Worm (Caenorhabditis elegans) whole organism, L3 larva: Measurements from ENCODE around the gene W10G6.6.

Experiments
- R02D3.7 ChIP-seq: fragments of 150-350 bp; optimal IDR thresholded peaks from 2 replicates; lab custom pipeline; 2014; ENCODE audit warnings: missing biosample characterization, missing genetic modification characterization
- ZK546.5 ChIP-seq: sonication (generic microtip); optimal IDR thresholded peaks from 2 replicates; lab custom pipeline; 2017; ENCODE audit warnings: missing biosample characterization, missing genetic modification characterization
- aly-2 ChIP-seq: fragments of 150-350 bp; optimal IDR thresholded peaks from 2 replicates; lab custom pipeline; 2014; ENCODE audit warnings: missing biosample characterization, missing genetic modification characterization
- ama-1 ChIP-seq: fragments of 150-350 bp; optimal IDR thresholded peaks from 2 replicates; lab custom pipeline; 2018
- ceh-82 ChIP-seq: fragments of 150-350 bp; optimal IDR thresholded peaks from 2 replicates; lab custom pipeline; 2014; ENCODE audit warnings: missing biosample characterization, missing genetic modification characterization
- daf-12 ChIP-seq: fragments of 150-350 bp; optimal IDR thresholded peaks from 2 replicates; lab custom pipeline; 2014; ENCODE audit warnings: missing biosample characterization, missing genetic modification reagents, missing genetic modification characterization
- egl-27 ChIP-seq: sonication (generic microtip); optimal IDR thresholded peaks from 4 replicates; lab custom pipeline; 2017; ENCODE audit warnings: missing biosample characterization, missing genetic modification reagents, missing genetic modification characterization
- egl-5 ChIP-seq: fragments of 150-350 bp; optimal IDR thresholded peaks from 2 replicates; lab custom pipeline; 2017; ENCODE audit warnings: missing biosample characterization, missing genetic modification reagents, missing genetic modification characterization, inconsistent platforms
- elt-1 ChIP-seq: fragments of 150-350 bp; optimal IDR thresholded peaks from 2 replicates; lab custom pipeline; 2014; ENCODE audit warnings: missing biosample characterization, missing genetic modification characterization
- elt-2 ChIP-seq: sonication (generic microtip); optimal IDR thresholded peaks from 2 replicates; lab custom pipeline; 2016; ENCODE audit warnings: missing genetic modification reagents, mild to moderate bottlenecking, missing genetic modification characterization, missing compliant biosample characterization
- elt-3 ChIP-seq, 3 experiments: fragments of 150-350 bp in 1 of 3; sonication (generic microtip) in 2 of 3; optimal IDR thresholded peaks; 2 replicates in 2 of 3; 4 replicates in 1 of 3; lab custom pipeline; 2014 to 2017; ENCODE audit warnings: missing biosample characterization in 3 of 3, missing genetic modification characterization in 3 of 3
- eor-1 ChIP-seq, 2 experiments: fragments of 150-350 bp; optimal IDR thresholded peaks; 2 replicates each; lab custom pipeline; 2014 to 2018; ENCODE audit warnings: missing biosample characterization in 2 of 2, missing genetic modification characterization in 2 of 2
- fos-1 ChIP-seq: fragments of 150-350 bp; optimal IDR thresholded peaks from 2 replicates; lab custom pipeline; 2014; ENCODE audit warnings: missing biosample characterization, missing genetic modification characterization
- hmg-11 ChIP-seq: sonication (generic microtip); optimal IDR thresholded peaks from 2 replicates; lab custom pipeline; 2016; ENCODE audit warnings: missing genetic modification characterization, missing compliant biosample characterization
- jun-1 ChIP-seq: fragments of 150-350 bp; optimal IDR thresholded peaks from 2 replicates; lab custom pipeline; 2014; ENCODE audit warnings: missing biosample characterization, missing genetic modification reagents, missing genetic modification characterization
- lin-15B ChIP-seq: fragments of 150-350 bp; optimal IDR thresholded peaks from 2 replicates; lab custom pipeline; 2014; ENCODE audit warnings: missing biosample characterization, missing genetic modification characterization
- lin-39 ChIP-seq: fragments of 150-350 bp; optimal IDR thresholded peaks from 2 replicates; lab custom pipeline; 2018; ENCODE audit warnings: missing biosample characterization, missing genetic modification reagents, missing genetic modification characterization
- lsy-12 ChIP-seq: sonication (generic microtip); optimal IDR thresholded peaks from 2 replicates; lab custom pipeline; 2016; ENCODE audit warnings: mild to moderate bottlenecking, missing genetic modification characterization, missing compliant biosample characterization
- mdl-1 ChIP-seq: fragments of 150-350 bp; optimal IDR thresholded peaks from 2 replicates; lab custom pipeline; 2014; ENCODE audit warnings: missing biosample characterization, missing genetic modification characterization
- mml-1 ChIP-seq: fragments of 150-350 bp; sonication (generic microtip); optimal IDR thresholded peaks from 3 replicates; lab custom pipeline; 2014; ENCODE audit warnings: missing biosample characterization, missing genetic modification characterization
- nfya-1 ChIP-seq: sonication (generic microtip); optimal IDR thresholded peaks from 2 replicates; lab custom pipeline; 2017; ENCODE audit warnings: missing genetic modification characterization, mild to moderate bottlenecking, missing compliant biosample characterization, antibody characterized with exemption, moderate library complexity; ENCODE audit not compliant: insufficient read depth
- nhr-12 ChIP-seq: fragments of 150-350 bp; optimal IDR thresholded peaks from 2 replicates; lab custom pipeline; 2014; ENCODE audit warnings: missing biosample characterization, missing genetic modification characterization
- nhr-23 ChIP-seq: fragments of 150-350 bp; optimal IDR thresholded peaks from 2 replicates; lab custom pipeline; 2014; ENCODE audit warnings: missing biosample characterization, missing genetic modification reagents, missing genetic modification characterization
- nhr-237 ChIP-seq: fragments of 150-350 bp; optimal IDR thresholded peaks from 2 replicates; lab custom pipeline; 2014; ENCODE audit warnings: missing biosample characterization, missing genetic modification characterization
- nhr-25 ChIP-seq: sonication (generic microtip); optimal IDR thresholded peaks from 2 replicates; lab custom pipeline; 2017; ENCODE audit warnings: missing biosample characterization, missing genetic modification characterization
- nhr-28 ChIP-seq: fragments of 150-350 bp; optimal IDR thresholded peaks from 2 replicates; lab custom pipeline; 2014; ENCODE audit warnings: missing biosample characterization, missing genetic modification characterization
- nhr-43 ChIP-seq: sonication (generic microtip); optimal IDR thresholded peaks from 2 replicates; lab custom pipeline; 2016; ENCODE audit warnings: mild to moderate bottlenecking, missing genetic modification characterization, missing compliant biosample characterization; ENCODE audit not compliant: poor library complexity, severe bottlenecking
- nhr-67 ChIP-seq: fragments of 150-350 bp; optimal IDR thresholded peaks from 2 replicates; lab custom pipeline; 2014; ENCODE audit warnings: missing biosample characterization, missing genetic modification characterization
- nhr-76 ChIP-seq: fragments of 150-350 bp; sonication (generic microtip); optimal IDR thresholded peaks from 5 replicates; lab custom pipeline; 2014; ENCODE audit warnings: missing biosample characterization, missing genetic modification characterization
- nhr-77 ChIP-seq: fragments of 150-350 bp; optimal IDR thresholded peaks from 2 replicates; lab custom pipeline; 2014; ENCODE audit warnings: missing biosample characterization, missing genetic modification characterization
- pha-4 ChIP-seq: fragments of 150-350 bp; optimal IDR thresholded peaks from 2 replicates; lab custom pipeline; 2014; ENCODE audit warnings: missing biosample characterization, missing genetic modification reagents, missing genetic modification characterization
- sea-2 ChIP-seq: fragments of 150-350 bp; sonication (generic microtip); optimal IDR thresholded peaks from 4 replicates; lab custom pipeline; 2014; ENCODE audit warnings: missing biosample characterization, missing genetic modification reagents, missing genetic modification characterization
- snpc-4 ChIP-seq: fragments of 150-350 bp; optimal IDR thresholded peaks from 2 replicates; lab custom pipeline; 2014; ENCODE audit warnings: missing biosample characterization, missing genetic modification characterization
- unc-39 ChIP-seq: sonication (generic microtip); optimal IDR thresholded peaks from 4 replicates; lab custom pipeline; 2017; ENCODE audit warnings: missing biosample characterization, missing genetic modification characterization
- unc-62 ChIP-seq: fragments of 150-350 bp; sonication (generic microtip); optimal IDR thresholded peaks from 4 replicates; lab custom pipeline; 2014; ENCODE audit warnings: missing biosample characterization, missing genetic modification reagents, missing genetic modification characterization
- zag-1 ChIP-seq: fragments of 150-350 bp; optimal IDR thresholded peaks from 2 replicates; lab custom pipeline; 2014; ENCODE audit warnings: missing biosample characterization, missing genetic modification characterization
- ztf-11 ChIP-seq: fragments of 150-350 bp; optimal IDR thresholded peaks from 2 replicates; lab custom pipeline; 2014; ENCODE audit warnings: missing biosample characterization, missing genetic modification characterization

W10G6.6 gene

DNA sequence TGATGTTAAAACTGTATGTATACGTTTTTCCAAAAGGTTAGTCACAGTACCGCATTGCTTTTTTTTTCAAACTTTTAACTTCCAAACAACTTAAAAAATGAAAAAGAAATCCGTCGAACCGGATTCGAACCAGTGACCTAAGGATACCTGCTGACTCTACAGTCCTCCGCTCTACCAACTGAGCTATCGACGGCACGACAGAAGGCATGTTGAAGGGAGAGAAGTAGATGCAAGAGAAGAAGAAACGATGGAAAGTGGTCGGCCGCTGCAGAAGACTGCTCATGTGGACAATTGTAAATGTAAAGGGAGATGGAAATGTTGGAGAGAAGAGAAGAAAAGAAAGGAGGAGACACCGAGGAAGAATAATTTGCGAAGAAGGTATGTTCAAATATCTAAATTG lies 40.9 kb downstream of the W10G6.6 start (continued):
- TF ChIP-seq snpc-4 (tag; lab: Kevin White, UChicago) (peak; percentile 87), nhr-25 (tag; lab: Kevin White, UChicago) (peak; percentile 66), egl-5 (tag; lab: Kevin White, UChicago) (peak; percentile 58), ceh-82 (tag; lab: Kevin White, UChicago) (peak; percentile 89), nhr-12 (tag; lab: Kevin White, UChicago) (no peak), nhr-237 (tag; lab: Kevin White, UChicago) (no peak), hmg-11 (tag; lab: Kevin White, UChicago) (peak; percentile 93), elt-2 (tag; lab: Kevin White, UChicago) (peak; percentile 48), elt-1 (peak; percentile 34), ama-1 (lab: Kevin White, UChicago) (no peak), pha-4 (tag; lab: Kevin White, UChicago) (peak; percentile 67), eor-1 (tag; optimal IDR thresholded peaks at IDR 0.05; lab: Kevin White, UChicago) (peak in 1 of 2 experiments; percentile 49), unc-62 (GFP tag; lab: Kevin White, UChicago) (peak; percentile 4), ztf-11 (tag; lab: Kevin White, UChicago) (peak; percentile 17), lin-39 (tag; lab: Kevin White, UChicago) (peak; percentile 65), aly-2 (tag; lab: Kevin White, UChicago) (no peak), nhr-67 (tag; lab: Kevin White, UChicago) (peak; percentile 56), egl-27 (tag; lab: Kevin White, UChicago) (no peak)

DNA sequence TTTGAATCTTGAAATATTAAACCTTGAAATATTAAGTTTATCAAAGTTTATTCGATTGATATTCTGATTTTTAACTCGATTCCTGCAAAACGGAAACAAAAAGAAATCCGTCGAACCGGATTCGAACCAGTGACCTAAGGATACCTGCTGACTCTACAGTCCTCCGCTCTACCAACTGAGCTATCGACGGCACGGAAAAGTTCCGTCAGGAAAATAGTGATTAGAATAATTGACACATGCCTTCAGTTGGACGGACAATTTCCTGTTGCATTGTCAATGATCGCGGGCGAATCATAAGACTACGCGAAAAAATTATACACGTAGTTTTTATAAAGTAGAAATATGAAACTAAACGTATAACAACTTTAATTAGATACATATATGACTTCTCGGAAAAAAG lies 41.5 kb downstream of the W10G6.6 start:
- no peak for TF ChIP-seq elt-3 (tag; optimal IDR thresholded peaks at IDR 0.05; lab: Kevin White, UChicago)
- no peak for TF ChIP-seq jun-1 (tag; lab: Kevin White, UChicago)
- no peak for TF ChIP-seq nhr-28
- no peak for TF ChIP-seq snpc-4 (tag; lab: Kevin White, UChicago)
- TF ChIP-seq lsy-12 (tag; lab: Kevin White, UChicago): no peak
- no peak for TF ChIP-seq nhr-76 (tag; lab: Kevin White, UChicago)
- TF ChIP-seq mdl-1 (tag; lab: Kevin White, UChicago): no peak
- no peak for TF ChIP-seq egl-27 (tag; lab: Kevin White, UChicago)
- TF ChIP-seq nhr-23 (tag; lab: Kevin White, UChicago): no peak
- TF ChIP-seq sea-2 (GFP tag; lab: Kevin White, UChicago): no peak
- no peak for TF ChIP-seq eor-1 (tag; optimal IDR thresholded peaks at IDR 0.05; lab: Kevin White, UChicago)
- no peak for TF ChIP-seq mml-1 (tag; lab: Kevin White, UChicago)
- TF ChIP-seq nhr-43 (tag; lab: Kevin White, UChicago): no peak
- TF ChIP-seq pha-4 (tag; lab: Kevin White, UChicago): no peak
- no peak for TF ChIP-seq lin-39 (tag; lab: Kevin White, UChicago)
- no peak for TF ChIP-seq hmg-11 (tag; lab: Kevin White, UChicago)

DNA sequence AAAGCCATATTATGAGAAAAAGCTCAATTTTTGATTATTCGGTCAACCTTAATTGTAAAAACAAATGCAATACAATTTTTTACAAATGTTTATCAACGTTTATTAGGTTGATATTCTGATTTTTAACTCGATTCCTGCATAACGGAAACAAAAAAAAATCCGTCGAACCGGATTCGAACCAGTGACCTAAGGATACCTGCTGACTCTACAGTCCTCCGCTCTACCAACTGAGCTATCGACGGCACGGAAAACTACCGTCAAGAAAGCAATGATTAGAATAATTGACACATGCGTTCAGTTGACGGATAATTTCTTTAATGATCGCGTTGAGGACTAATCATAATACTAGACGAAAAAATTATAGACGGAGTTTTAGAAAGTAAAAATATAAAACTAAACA lies 41.9 kb downstream of the W10G6.6 start:
- TF ChIP-seq fos-1 (tag; lab: Kevin White, UChicago) (no peak), pha-4 (tag; lab: Kevin White, UChicago) (no peak), jun-1 (tag; lab: Kevin White, UChicago) (no peak), R02D3.7 (tag; lab: Kevin White, UChicago) (no peak), nhr-76 (tag; lab: Kevin White, UChicago) (no peak), daf-12 (no peak), eor-1 (tag; optimal IDR thresholded peaks at IDR 0.05; lab: Kevin White, UChicago) (no peak), zag-1 (tag; lab: Kevin White, UChicago) (no peak), nhr-25 (tag; lab: Kevin White, UChicago) (no peak), nhr-67 (tag; lab: Kevin White, UChicago) (no peak), unc-39 (tag; lab: Kevin White, UChicago) (no peak), lin-15B (tag; lab: Kevin White, UChicago) (no peak), egl-27 (tag; lab: Kevin White, UChicago) (no peak), nfya-1 (tag; lab: Kevin White, UChicago) (no peak), ZK546.5 (no peak)

DNA sequence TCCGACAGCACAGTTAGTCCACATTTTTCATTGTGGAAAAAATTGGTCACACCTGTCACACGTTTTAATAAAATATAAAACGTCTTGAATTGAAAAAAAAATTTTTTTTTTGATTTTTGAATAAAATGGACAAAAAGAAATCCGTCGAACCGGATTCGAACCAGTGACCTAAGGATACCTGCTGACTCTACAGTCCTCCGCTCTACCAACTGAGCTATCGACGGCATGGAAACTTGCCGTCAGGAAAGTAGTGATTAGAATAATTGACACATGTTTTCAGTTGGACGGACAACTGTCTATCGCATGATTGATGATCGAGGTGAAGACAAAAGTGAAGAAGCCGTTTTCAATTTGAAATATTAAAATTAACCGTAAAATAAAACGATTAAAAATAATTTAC lies 42.5 kb downstream of the W10G6.6 start:
- TF ChIP-seq pha-4 (tag; lab: Kevin White, UChicago) (no peak), jun-1 (tag; lab: Kevin White, UChicago) (no peak), elt-1 (no peak), nhr-23 (tag; lab: Kevin White, UChicago) (no peak), zag-1 (tag; lab: Kevin White, UChicago) (no peak), R02D3.7 (tag; lab: Kevin White, UChicago) (no peak), nhr-43 (tag; lab: Kevin White, UChicago) (no peak), eor-1 (tag; optimal IDR thresholded peaks at IDR 0.05; lab: Kevin White, UChicago) (no peak), lin-39 (tag; lab: Kevin White, UChicago) (no peak), hmg-11 (tag; lab: Kevin White, UChicago) (no peak), nhr-28 (no peak), nhr-77 (tag; lab: Kevin White, UChicago) (no peak), unc-62 (GFP tag; lab: Kevin White, UChicago) (no peak)
